Worm (Caenorhabditis elegans) whole organism, L3 larva: ENCODE measurements around the gene cux-7.

Experiments
- ZK546.5 ChIP-seq: sonication (generic microtip); optimal IDR thresholded peaks from 2 replicates; lab custom pipeline; 2017; ENCODE audit warnings: missing biosample characterization, missing genetic modification characterization
- aly-2 ChIP-seq: fragments of 150-350 bp; optimal IDR thresholded peaks from 2 replicates; lab custom pipeline; 2014; ENCODE audit warnings: missing biosample characterization, missing genetic modification characterization
- ama-1 ChIP-seq: fragments of 150-350 bp; optimal IDR thresholded peaks from 2 replicates; lab custom pipeline; 2018
- ceh-16 ChIP-seq: sonication (generic microtip); optimal IDR thresholded peaks from 2 replicates; lab custom pipeline; 2017; ENCODE audit warnings: missing biosample characterization, missing genetic modification characterization
- ceh-28 ChIP-seq: fragments of 150-350 bp; optimal IDR thresholded peaks from 2 replicates; lab custom pipeline; 2014; ENCODE audit warnings: missing biosample characterization, missing genetic modification reagents, missing genetic modification characterization
- ceh-82 ChIP-seq: fragments of 150-350 bp; optimal IDR thresholded peaks from 2 replicates; lab custom pipeline; 2014; ENCODE audit warnings: missing biosample characterization, missing genetic modification characterization
- daf-12 ChIP-seq: fragments of 150-350 bp; optimal IDR thresholded peaks from 2 replicates; lab custom pipeline; 2014; ENCODE audit warnings: missing biosample characterization, missing genetic modification reagents, missing genetic modification characterization
- egl-27 ChIP-seq: sonication (generic microtip); optimal IDR thresholded peaks from 4 replicates; lab custom pipeline; 2017; ENCODE audit warnings: missing biosample characterization, missing genetic modification reagents, missing genetic modification characterization
- egl-5 ChIP-seq: fragments of 150-350 bp; optimal IDR thresholded peaks from 2 replicates; lab custom pipeline; 2017; ENCODE audit warnings: missing biosample characterization, missing genetic modification reagents, missing genetic modification characterization, inconsistent platforms
- elt-1 ChIP-seq: fragments of 150-350 bp; optimal IDR thresholded peaks from 2 replicates; lab custom pipeline; 2014; ENCODE audit warnings: missing biosample characterization, missing genetic modification characterization
- elt-3 ChIP-seq, 3 experiments: fragments of 150-350 bp in 1 of 3; sonication (generic microtip) in 2 of 3; optimal IDR thresholded peaks; 2 replicates in 2 of 3; 4 replicates in 1 of 3; lab custom pipeline; 2014 to 2017; ENCODE audit warnings: missing biosample characterization in 3 of 3, missing genetic modification characterization in 3 of 3
- eor-1 ChIP-seq, 2 experiments: fragments of 150-350 bp; optimal IDR thresholded peaks; 2 replicates each; lab custom pipeline; 2014 to 2018; ENCODE audit warnings: missing biosample characterization in 2 of 2, missing genetic modification characterization in 2 of 2
- fkh-10 ChIP-seq: sonication (generic microtip); optimal IDR thresholded peaks from 2 replicates; lab custom pipeline; 2017; ENCODE audit warnings: missing biosample characterization, missing genetic modification reagents, missing genetic modification characterization
- lin-15B ChIP-seq: fragments of 150-350 bp; optimal IDR thresholded peaks from 2 replicates; lab custom pipeline; 2014; ENCODE audit warnings: missing biosample characterization, missing genetic modification characterization
- lin-39 ChIP-seq: fragments of 150-350 bp; optimal IDR thresholded peaks from 2 replicates; lab custom pipeline; 2018; ENCODE audit warnings: missing biosample characterization, missing genetic modification reagents, missing genetic modification characterization
- lsy-12 ChIP-seq: sonication (generic microtip); optimal IDR thresholded peaks from 2 replicates; lab custom pipeline; 2016; ENCODE audit warnings: mild to moderate bottlenecking, missing genetic modification characterization, missing compliant biosample characterization
- mml-1 ChIP-seq: fragments of 150-350 bp; sonication (generic microtip); optimal IDR thresholded peaks from 3 replicates; lab custom pipeline; 2014; ENCODE audit warnings: missing biosample characterization, missing genetic modification characterization
- nfya-1 ChIP-seq: sonication (generic microtip); optimal IDR thresholded peaks from 2 replicates; lab custom pipeline; 2017; ENCODE audit warnings: missing genetic modification characterization, mild to moderate bottlenecking, missing compliant biosample characterization, antibody characterized with exemption, moderate library complexity; ENCODE audit not compliant: insufficient read depth
- nhr-11 ChIP-seq: fragments of 150-350 bp; optimal IDR thresholded peaks from 2 replicates; lab custom pipeline; 2014; ENCODE audit warnings: missing biosample characterization, missing genetic modification characterization
- nhr-23 ChIP-seq: fragments of 150-350 bp; optimal IDR thresholded peaks from 2 replicates; lab custom pipeline; 2014; ENCODE audit warnings: missing biosample characterization, missing genetic modification reagents, missing genetic modification characterization
- nhr-237 ChIP-seq: fragments of 150-350 bp; optimal IDR thresholded peaks from 2 replicates; lab custom pipeline; 2014; ENCODE audit warnings: missing biosample characterization, missing genetic modification characterization
- nhr-25 ChIP-seq: sonication (generic microtip); optimal IDR thresholded peaks from 2 replicates; lab custom pipeline; 2017; ENCODE audit warnings: missing biosample characterization, missing genetic modification characterization
- nhr-43 ChIP-seq: sonication (generic microtip); optimal IDR thresholded peaks from 2 replicates; lab custom pipeline; 2016; ENCODE audit warnings: mild to moderate bottlenecking, missing genetic modification characterization, missing compliant biosample characterization; ENCODE audit not compliant: poor library complexity, severe bottlenecking
- nhr-76 ChIP-seq: fragments of 150-350 bp; sonication (generic microtip); optimal IDR thresholded peaks from 5 replicates; lab custom pipeline; 2014; ENCODE audit warnings: missing biosample characterization, missing genetic modification characterization
- nhr-77 ChIP-seq: fragments of 150-350 bp; optimal IDR thresholded peaks from 2 replicates; lab custom pipeline; 2014; ENCODE audit warnings: missing biosample characterization, missing genetic modification characterization
- skn-1 ChIP-seq: fragments of 150-350 bp; optimal IDR thresholded peaks from 2 replicates; lab custom pipeline; 2014; ENCODE audit warnings: missing biosample characterization, missing genetic modification characterization
- snpc-4 ChIP-seq: fragments of 150-350 bp; optimal IDR thresholded peaks from 2 replicates; lab custom pipeline; 2014; ENCODE audit warnings: missing biosample characterization, missing genetic modification characterization
- unc-62 ChIP-seq: fragments of 150-350 bp; sonication (generic microtip); optimal IDR thresholded peaks from 4 replicates; lab custom pipeline; 2014; ENCODE audit warnings: missing biosample characterization, missing genetic modification reagents, missing genetic modification characterization
- zag-1 ChIP-seq: fragments of 150-350 bp; optimal IDR thresholded peaks from 2 replicates; lab custom pipeline; 2014; ENCODE audit warnings: missing biosample characterization, missing genetic modification characterization
- ztf-11 ChIP-seq: fragments of 150-350 bp; optimal IDR thresholded peaks from 2 replicates; lab custom pipeline; 2014; ENCODE audit warnings: missing biosample characterization, missing genetic modification characterization
- ztf-4 ChIP-seq: fragments of 150-350 bp; optimal IDR thresholded peaks from 2 replicates; lab custom pipeline; 2014; ENCODE audit warnings: missing biosample characterization, missing genetic modification characterization

The cux-7 gene

ce11 chrIII:7497782-7498266 is 22.8 kb downstream of the cux-7 start, which contains the start of gene cgh-1:
Gene cgh-1 (minus strand): TSS chrIII:7497832.
- TF ChIP-seq ama-1 (lab: Kevin White, UChicago), result peak; percentile 13
- TF ChIP-seq nhr-77, result no peak
- no peak for TF ChIP-seq nhr-11 (tag; lab: Kevin White, UChicago)

ce11 chrIII:7495616-7496146 is 25.0 kb downstream of the cux-7 start:
- TF ChIP-seq lin-15B (tag; lab: Kevin White, UChicago), result no peak
- TF ChIP-seq ztf-11, result no peak
- TF ChIP-seq ama-1 (lab: Kevin White, UChicago), result peak; percentile 14
- TF ChIP-seq ceh-28 (tag; lab: Kevin White, UChicago), result no peak
- no peak for TF ChIP-seq zag-1 (tag; lab: Kevin White, UChicago)
- no peak for TF ChIP-seq fkh-10 (GFP tag; lab: Kevin White, UChicago)
- no peak for TF ChIP-seq unc-62 (GFP tag; lab: Kevin White, UChicago)
- no peak for TF ChIP-seq lin-39 (tag; lab: Kevin White, UChicago)

ce11 chrIII:7494850-7495314 is 25.8 kb downstream of the cux-7 start:
- TF ChIP-seq egl-5 (tag; lab: Kevin White, UChicago) (peak; percentile 23), nfya-1 (no peak), ama-1 (lab: Kevin White, UChicago) (peak; percentile 72), nhr-43 (peak; percentile 43), egl-27 (tag; lab: Kevin White, UChicago) (no peak)
- TF ChIP-seq, all 47 proteins: peak for 3

- TF ChIP-seq nhr-25 (tag; lab: Kevin White, UChicago) (peak; percentile 74), nhr-43 (peak; percentile 66), nfya-1 (peak; percentile 9), nhr-77 (no peak)
Observed at ce11 chrIII:7491931-7492330, 28.7 kb downstream of the cux-7 start.

ce11 chrIII:7490061-7490460 is 30.6 kb downstream of the cux-7 start:
- TF ChIP-seq nhr-23, result no peak
- TF ChIP-seq egl-27 (tag; lab: Kevin White, UChicago), result no peak
- TF ChIP-seq nfya-1, result peak; percentile 6
- no peak for TF ChIP-seq ZK546.5 (tag; lab: Kevin White, UChicago)
- TF ChIP-seq ceh-82 (tag; lab: Kevin White, UChicago), result no peak
- no peak for TF ChIP-seq nhr-76 (tag; lab: Kevin White, UChicago)
- no peak for TF ChIP-seq eor-1 (tag; optimal IDR thresholded peaks at IDR 0.05; lab: Kevin White, UChicago)
- TF ChIP-seq lin-39 (tag; lab: Kevin White, UChicago), result no peak
- TF ChIP-seq fkh-10 (GFP tag; lab: Kevin White, UChicago), result no peak
- TF ChIP-seq elt-1 (tag; lab: Kevin White, UChicago), result no peak
- TF ChIP-seq aly-2 (tag; lab: Kevin White, UChicago), result no peak
- no peak for TF ChIP-seq snpc-4 (tag; lab: Kevin White, UChicago)
- peak in 2 of 3 experiments; percentile 13 to 44 for TF ChIP-seq elt-3 (tag; optimal IDR thresholded peaks at IDR 0.05; lab: Kevin White, UChicago)
- peak; percentile 32 for TF ChIP-seq nhr-43
- TF ChIP-seq nhr-11 (tag; lab: Kevin White, UChicago), result no peak
- TF ChIP-seq ztf-4 (tag; lab: Kevin White, UChicago), result no peak
- TF ChIP-seq ceh-16 (tag; lab: Kevin White, UChicago), result no peak
- no peak for TF ChIP-seq lsy-12 (tag; lab: Kevin White, UChicago)
- TF ChIP-seq nhr-25 (tag; lab: Kevin White, UChicago), result peak; percentile 20
- TF ChIP-seq nhr-77, result no peak
- no peak for TF ChIP-seq ceh-28 (tag; lab: Kevin White, UChicago)
- no peak for TF ChIP-seq mml-1 (tag; lab: Kevin White, UChicago)
- TF ChIP-seq skn-1 (tag; lab: Kevin White, UChicago), result no peak

- peak; percentile 50 for TF ChIP-seq nfya-1
- no peak for TF ChIP-seq daf-12 (tag; lab: Kevin White, UChicago)
- peak; percentile 11 for TF ChIP-seq nhr-25 (tag; lab: Kevin White, UChicago)
- no peak for TF ChIP-seq nhr-237 (tag; lab: Kevin White, UChicago)
Observed at ce11 chrIII:7489055-7489534, 31.6 kb downstream of the cux-7 start, which contains the start of gene mup-4. Gene mup-4 (minus strand): TSS chrIII:7489105.
